Fruit fly (Drosophila melanogaster): ENCODE data around the gene otu.
A peak's percentile ranks its signal among the peaks of the same experiment; 100 is the strongest.

The otu gene

dm6 chrX:8502053-8502452 is 12.7 kb upstream of the otu start:
- TF ChIP-seq CG8159 (tag; optimal IDR thresholded peaks at IDR 0.05) (no peak), CG13204 (GFP tag; optimal IDR thresholded peaks at IDR 0.05) (no peak), D1 (tag; optimal IDR thresholded peaks at IDR 0.05) (no peak), CG32121 (GFP tag; IDR thresholded peaks at IDR 0.05) (no peak), CG9948 (tag; optimal IDR thresholded peaks at IDR 0.05) (no peak), Snoo (tag; optimal IDR thresholded peaks at IDR 0.05) (no peak), CG12605 (GFP tag; IDR thresholded peaks at IDR 0.05) (no peak), CG4496 (GFP tag; IDR thresholded peaks at IDR 0.05) (no peak), EcR (GFP tag; optimal IDR thresholded peaks at IDR 0.05) (no peak), CG8301 (tag; optimal IDR thresholded peaks at IDR 0.05) (no peak), CG10348 (GFP tag; IDR thresholded peaks at IDR 0.05) (no peak), CG17806 (tag; optimal IDR thresholded peaks at IDR 0.05) (no peak), gl (tag; optimal IDR thresholded peaks at IDR 0.05) (no peak)

dm6 chrX:8501374-8501773 is 12.0 kb upstream of the otu start:
- TF ChIP-seq Ets98B (GFP tag; IDR thresholded peaks at IDR 0.05): no peak
- TF ChIP-seq D1 (tag; optimal IDR thresholded peaks at IDR 0.05): no peak
- no peak for TF ChIP-seq CG12605 (GFP tag; IDR thresholded peaks at IDR 0.05)
- TF ChIP-seq CG8301 (tag; optimal IDR thresholded peaks at IDR 0.05): no peak
- no peak for TF ChIP-seq CG8159 (tag; optimal IDR thresholded peaks at IDR 0.05)
- TF ChIP-seq Pif1B (GFP tag; optimal IDR thresholded peaks at IDR 0.05): no peak
- no peak for TF ChIP-seq CG32121 (GFP tag; IDR thresholded peaks at IDR 0.05)
- no peak for TF ChIP-seq rn (GFP tag; IDR thresholded peaks at IDR 0.05)
- no peak for TF ChIP-seq CG15710 (tag; optimal IDR thresholded peaks at IDR 0.05)

- TF ChIP-seq Ets98B (GFP tag; IDR thresholded peaks at IDR 0.05): peak; percentile 11; the same call in 1 of the 2 replicates
- no peak for TF ChIP-seq Snoo (tag; optimal IDR thresholded peaks at IDR 0.05)
- no peak for TF ChIP-seq CG15710 (tag; optimal IDR thresholded peaks at IDR 0.05)
- TF ChIP-seq CG4496 (GFP tag; IDR thresholded peaks at IDR 0.05): peak; percentile 49; the same call in 1 of the 3 replicates
- TF ChIP-seq CG14655 (GFP tag; optimal IDR thresholded peaks at IDR 0.05): no peak
- TF ChIP-seq CG9948 (tag; optimal IDR thresholded peaks at IDR 0.05): no peak
- no peak for TF ChIP-seq CG32121 (GFP tag; IDR thresholded peaks at IDR 0.05)
- no peak for TF ChIP-seq CG8159 (tag; optimal IDR thresholded peaks at IDR 0.05)
- no peak for TF ChIP-seq Pif1B (GFP tag; optimal IDR thresholded peaks at IDR 0.05)
- no peak for TF ChIP-seq gl (tag; optimal IDR thresholded peaks at IDR 0.05)
- TF ChIP-seq CG34367 (tag; optimal IDR thresholded peaks at IDR 0.05): no peak
- TF ChIP-seq fd96Ca (GFP tag; IDR thresholded peaks at IDR 0.05): no peak; the same call in 2 of the 3 replicates
- TF ChIP-seq CG13204 (GFP tag; optimal IDR thresholded peaks at IDR 0.05): no peak
- TF ChIP-seq Pif1A (GFP tag; optimal IDR thresholded peaks at IDR 0.05): peak; percentile 7
- no peak for TF ChIP-seq CG17806 (tag; optimal IDR thresholded peaks at IDR 0.05)
- no peak for TF ChIP-seq CG8301 (tag; optimal IDR thresholded peaks at IDR 0.05)
- TF ChIP-seq CG12605 (GFP tag; IDR thresholded peaks at IDR 0.05): 0 out of 2 replicates have a peak, but pooled peaks have one; percentile 14
- no peak for TF ChIP-seq rn (GFP tag; IDR thresholded peaks at IDR 0.05)
Observed at dm6 chrX:8499151-8499550, 9.8 kb upstream of the otu start.

- peak; percentile 43 for TF ChIP-seq CG8159 (tag; optimal IDR thresholded peaks at IDR 0.05)
- peak; percentile 5 for TF ChIP-seq CG15710 (tag; optimal IDR thresholded peaks at IDR 0.05)
- no peak for TF ChIP-seq CG34367 (tag; optimal IDR thresholded peaks at IDR 0.05)
- no peak for TF ChIP-seq CG9948 (tag; optimal IDR thresholded peaks at IDR 0.05)
- peak; percentile 28 for TF ChIP-seq EcR (GFP tag; optimal IDR thresholded peaks at IDR 0.05)
- no peak for TF ChIP-seq Pif1B (GFP tag; optimal IDR thresholded peaks at IDR 0.05)
Observed at dm6 chrX:8497604-8498232, 8.4 kb upstream of the otu start.

- TF ChIP-seq gl (tag; optimal IDR thresholded peaks at IDR 0.05): no peak
- TF ChIP-seq CG34367 (tag; optimal IDR thresholded peaks at IDR 0.05): no peak
- TF ChIP-seq CG12605 (GFP tag; IDR thresholded peaks at IDR 0.05): no peak
- TF ChIP-seq CG15710 (tag; optimal IDR thresholded peaks at IDR 0.05): no peak
Observed at dm6 chrX:8496362-8496761, 7.0 kb upstream of the otu start.

dm6 chrX:8493473-8493872 is 4.1 kb upstream of the otu start:
- TF ChIP-seq CG10348 (GFP tag; IDR thresholded peaks at IDR 0.05) (no peak), CG12605 (GFP tag; IDR thresholded peaks at IDR 0.05) (no peak), CG14655 (GFP tag; optimal IDR thresholded peaks at IDR 0.05) (no peak), CG8301 (tag; optimal IDR thresholded peaks at IDR 0.05) (no peak), CG9948 (tag; optimal IDR thresholded peaks at IDR 0.05) (no peak), fd96Ca (GFP tag; IDR thresholded peaks at IDR 0.05) (no peak), Pif1B (GFP tag; optimal IDR thresholded peaks at IDR 0.05) (no peak), EcR (GFP tag; optimal IDR thresholded peaks at IDR 0.05) (no peak), rn (GFP tag; IDR thresholded peaks at IDR 0.05) (no peak), CG17806 (tag; optimal IDR thresholded peaks at IDR 0.05) (no peak), gl (tag; optimal IDR thresholded peaks at IDR 0.05) (no peak), Snoo (tag; optimal IDR thresholded peaks at IDR 0.05) (no peak), CG15710 (tag; optimal IDR thresholded peaks at IDR 0.05) (no peak), CG8159 (tag; optimal IDR thresholded peaks at IDR 0.05) (no peak), CG32121 (GFP tag; IDR thresholded peaks at IDR 0.05) (no peak), CG13204 (GFP tag; optimal IDR thresholded peaks at IDR 0.05) (no peak)

dm6 chrX:8492849-8493248 is 3.5 kb upstream of the otu start:
- no peak for TF ChIP-seq CG10348 (GFP tag; IDR thresholded peaks at IDR 0.05)
- no peak for TF ChIP-seq EcR (GFP tag; optimal IDR thresholded peaks at IDR 0.05)
- peak; percentile 77 for TF ChIP-seq Snoo (tag; optimal IDR thresholded peaks at IDR 0.05)
- TF ChIP-seq CG8159 (tag; optimal IDR thresholded peaks at IDR 0.05): peak; percentile 78
- TF ChIP-seq CG9948 (tag; optimal IDR thresholded peaks at IDR 0.05): peak; percentile 69
- peak; percentile 92 for TF ChIP-seq Ets98B (GFP tag; IDR thresholded peaks at IDR 0.05)
- TF ChIP-seq rn (GFP tag; IDR thresholded peaks at IDR 0.05): no peak; the same call in 1 of the 2 replicates
- TF ChIP-seq Pif1A (GFP tag; optimal IDR thresholded peaks at IDR 0.05): peak; percentile 73
- TF ChIP-seq fd96Ca (GFP tag; IDR thresholded peaks at IDR 0.05): peak; percentile 92
- peak; percentile 87 for TF ChIP-seq CG12605 (GFP tag; IDR thresholded peaks at IDR 0.05)
- peak; percentile 85 for TF ChIP-seq CG32121 (GFP tag; IDR thresholded peaks at IDR 0.05)
- no peak for TF ChIP-seq D1 (tag; optimal IDR thresholded peaks at IDR 0.05)
- peak; percentile 79 for TF ChIP-seq CG14655 (GFP tag; optimal IDR thresholded peaks at IDR 0.05)
- no peak for TF ChIP-seq CG13204 (GFP tag; optimal IDR thresholded peaks at IDR 0.05)
- TF ChIP-seq CG4496 (GFP tag; IDR thresholded peaks at IDR 0.05): peak; percentile 93
- TF ChIP-seq CG15710 (tag; optimal IDR thresholded peaks at IDR 0.05): peak; percentile 81
- peak; percentile 78 for TF ChIP-seq Pif1B (GFP tag; optimal IDR thresholded peaks at IDR 0.05)
- peak; percentile 36 for TF ChIP-seq gl (tag; optimal IDR thresholded peaks at IDR 0.05)
- TF ChIP-seq CG17806 (tag; optimal IDR thresholded peaks at IDR 0.05): peak; percentile 70
- TF ChIP-seq CG8301 (tag; optimal IDR thresholded peaks at IDR 0.05): peak; percentile 72
- TF ChIP-seq CG34367 (tag; optimal IDR thresholded peaks at IDR 0.05): peak; percentile 65
